Fruit fly (Drosophila melanogaster) whole organism, embryonic: ENCODE data around the gene CG15764.

Experiments
- Abd-B ChIP-seq: fragments of 200-800 bp; sonication (Bioruptor generic); optimal IDR thresholded peaks from 2 replicates; lab custom pipeline; 2018; ENCODE audit warnings: missing biosample characterization, mild to moderate bottlenecking, missing genetic modification characterization, moderate library complexity
- Asciz ChIP-seq: fragments of 200-800 bp; sonication (Bioruptor generic); optimal IDR thresholded peaks from 2 replicates; lab custom pipeline; 2017; ENCODE audit warnings: missing biosample characterization, mild to moderate bottlenecking, missing genetic modification characterization, missing genetic modification reagents
- Awh ChIP-seq: fragments of 200-800 bp; sonication (Bioruptor generic); IDR thresholded peaks from 2 replicates; pipeline ENCODE4, ENCODE4 v1.3.6; 2022; ENCODE audit warnings: missing biosample characterization, missing genetic modification characterization
- Bgb ChIP-seq: fragments of 200-800 bp; sonication (Bioruptor generic); IDR thresholded peaks from 2 replicates; pipeline ENCODE4 v1.3.6; 2022; ENCODE audit warnings: missing biosample characterization, missing genetic modification characterization; ENCODE audit not compliant: partially characterized antibody
- Bteb2 ChIP-seq: fragments of 200-800 bp; sonication (Bioruptor generic); optimal IDR thresholded peaks from 2 replicates; lab custom pipeline; 2016; ENCODE audit warnings: missing biosample characterization, missing genetic modification characterization
- CG10274 ChIP-seq: fragments of 200-800 bp; sonication (Bioruptor generic); optimal IDR thresholded peaks from 3 replicates; lab custom pipeline; 2017; ENCODE audit warnings: missing biosample characterization, mild to moderate bottlenecking, missing genetic modification characterization
- CG11398 ChIP-seq: fragments of 200-800 bp; sonication (Bioruptor generic); optimal IDR thresholded peaks from 2 replicates; lab custom pipeline; 2016; ENCODE audit warnings: missing biosample characterization, missing genetic modification characterization
- CG11723 ChIP-seq: fragments of 200-800 bp; sonication (Bioruptor generic); optimal IDR thresholded peaks from 2 replicates; lab custom pipeline; 2017; ENCODE audit warnings: missing biosample characterization, mild to moderate bottlenecking, missing genetic modification characterization
- CG12942 ChIP-seq: fragments of 200-800 bp; sonication (Bioruptor generic); optimal IDR thresholded peaks from 3 replicates; lab custom pipeline; 2016; ENCODE audit warnings: missing biosample characterization, missing genetic modification characterization
- CG17359 ChIP-seq: fragments of 200-800 bp; sonication (Bioruptor generic); optimal IDR thresholded peaks from 3 replicates; lab custom pipeline; 2018; ENCODE audit warnings: missing biosample characterization, mild to moderate bottlenecking, missing genetic modification characterization, moderate library complexity
- CG2202 ChIP-seq: fragments of 200-800 bp; sonication (Bioruptor generic); optimal IDR thresholded peaks from 2 replicates; lab custom pipeline; 2018; ENCODE audit warnings: missing biosample characterization, mild to moderate bottlenecking, missing genetic modification characterization
- CG2712 ChIP-seq: fragments of 200-800 bp; optimal IDR thresholded peaks from 3 replicates; lab custom pipeline; 2019; ENCODE audit warnings: missing biosample characterization, mild to moderate bottlenecking, missing genetic modification characterization, moderate library complexity
- CG31365 ChIP-seq: fragments of 200-800 bp; sonication (Bioruptor generic); optimal IDR thresholded peaks from 2 replicates; lab custom pipeline; 2018; ENCODE audit warnings: missing biosample characterization, mild to moderate bottlenecking, missing genetic modification characterization
- CG31441 ChIP-seq: fragments of 200-800 bp; sonication (Bioruptor generic); IDR thresholded peaks from 2 replicates; pipeline ENCODE4 v1.3.6; 2022; ENCODE audit warnings: missing biosample characterization, missing genetic modification characterization
- CG3726 ChIP-seq: fragments of 200-800 bp; sonication (Bioruptor generic); IDR thresholded peaks from 3 replicates; pipeline ENCODE4, ENCODE4 v1.3.6; 2022; ENCODE audit warnings: missing biosample characterization, missing genetic modification characterization
- CG3995 ChIP-seq: fragments of 200-800 bp; sonication (Bioruptor generic); optimal IDR thresholded peaks from 3 replicates; lab custom pipeline; 2016; ENCODE audit warnings: missing biosample characterization, missing genetic modification characterization
- CG4360 ChIP-seq: fragments of 200-800 bp; sonication (Bioruptor generic); IDR thresholded peaks from 2 replicates; pipeline ENCODE4 v1.3.6; 2022; ENCODE audit warnings: missing biosample characterization, missing genetic modification characterization
- CG6272 ChIP-seq: fragments of 200-800 bp; sonication (Bioruptor generic); IDR thresholded peaks from 2 replicates; pipeline ENCODE4 v1.3.6; 2022; ENCODE audit warnings: missing biosample characterization, missing genetic modification characterization
- CG6765 ChIP-seq: fragments of 200-800 bp; sonication (Bioruptor generic); optimal IDR thresholded peaks from 3 replicates; lab custom pipeline; 2017; ENCODE audit warnings: missing biosample characterization, mild to moderate bottlenecking, missing genetic modification characterization
- CG7357 ChIP-seq: fragments of 200-800 bp; sonication (Bioruptor generic); IDR thresholded peaks from 3 replicates; pipeline ENCODE4 v1.3.6; 2022; ENCODE audit warnings: missing biosample characterization, missing genetic modification characterization
- CG7786 ChIP-seq: fragments of 200-800 bp; sonication (Bioruptor generic); optimal IDR thresholded peaks from 2 replicates; lab custom pipeline; 2016; ENCODE audit warnings: missing biosample characterization, missing genetic modification characterization
- CG8359 ChIP-seq: fragments of 200-800 bp; sonication (Bioruptor generic); optimal IDR thresholded peaks from 2 replicates; lab custom pipeline; 2017; ENCODE audit warnings: missing biosample characterization, mild to moderate bottlenecking, missing genetic modification characterization, borderline replicate concordance
- CG8388 ChIP-seq: fragments of 200-800 bp; sonication (Bioruptor generic); optimal IDR thresholded peaks from 2 replicates; lab custom pipeline; 2019; ENCODE audit warnings: missing biosample characterization, mild to moderate bottlenecking, missing genetic modification characterization, moderate library complexity
- CG9817 ChIP-seq: fragments of 200-800 bp; sonication (Bioruptor generic); optimal IDR thresholded peaks from 2 replicates; lab custom pipeline; 2018; ENCODE audit warnings: missing biosample characterization, mild to moderate bottlenecking, missing genetic modification characterization, moderate library complexity
- CTCF ChIP-seq: fragments of 200-800 bp; sonication (Bioruptor generic); optimal IDR thresholded peaks from 2 replicates; lab custom pipeline; 2017; ENCODE audit warnings: missing biosample characterization, mild to moderate bottlenecking, missing genetic modification characterization, moderate library complexity
- Dp ChIP-seq: fragments of 200-800 bp; sonication (Bioruptor generic); optimal IDR thresholded peaks from 2 replicates; lab custom pipeline; 2018; ENCODE audit warnings: missing biosample characterization, mild to moderate bottlenecking, missing genetic modification characterization, moderate library complexity
- E2f2 ChIP-seq: fragments of 200-800 bp; sonication (Bioruptor generic); IDR thresholded peaks from 2 replicates; pipeline ENCODE4 v1.3.6; 2022; ENCODE audit warnings: missing biosample characterization, missing genetic modification characterization
- Ets65A ChIP-seq: fragments of 200-800 bp; sonication (Bioruptor generic); peaks from one replicate; lab custom pipeline; 2016; ENCODE audit warnings: missing biosample characterization, missing genetic modification characterization
- Gug ChIP-seq: fragments of 200-800 bp; sonication (Bioruptor generic); IDR thresholded peaks from 4 replicates; pipeline ENCODE4 v1.3.6; 2022; ENCODE audit warnings: missing biosample characterization, missing genetic modification characterization
- Jarid2 ChIP-seq: fragments of 200-800 bp; sonication (Bioruptor generic); optimal IDR thresholded peaks from 3 replicates; lab custom pipeline; 2017; ENCODE audit warnings: mild to moderate bottlenecking, missing biosample characterization, missing genetic modification reagents, missing genetic modification characterization
- Max ChIP-seq: fragments of 200-800 bp; sonication (Bioruptor generic); optimal IDR thresholded peaks from 2 replicates; lab custom pipeline; 2016; ENCODE audit warnings: missing biosample characterization, mild to moderate bottlenecking, missing genetic modification characterization
- NC2β ChIP-seq: fragments of 200-800 bp; sonication (Bioruptor generic); optimal IDR thresholded peaks from 2 replicates; lab custom pipeline; 2016; ENCODE audit warnings: missing biosample characterization, missing genetic modification characterization
- NfI ChIP-seq: fragments of 200-800 bp; sonication (Bioruptor generic); optimal IDR thresholded peaks from 3 replicates; lab custom pipeline; 2018; ENCODE audit warnings: missing biosample characterization, mild to moderate bottlenecking, missing genetic modification characterization, moderate library complexity
- Spps ChIP-seq: fragments of 200-800 bp; sonication (Bioruptor generic); optimal IDR thresholded peaks from 2 replicates; lab custom pipeline; 2018; ENCODE audit warnings: missing biosample characterization, mild to moderate bottlenecking, missing genetic modification characterization
- Trl ChIP-seq, 3 experiments: fragments of >200 bp in 2 of 3; fragments of 200-800 bp in 1 of 3; sonication (Bioruptor generic) in 1 of 3; optimal IDR thresholded peaks; 2 replicates in 1 of 3; 3 replicates in 2 of 3; lab custom pipeline; 2016 to 2017; ENCODE audit warnings: missing biosample characterization in 1 of 3, missing genetic modification characterization in 1 of 3
- abd-A ChIP-seq: fragments of 200-800 bp; sonication (Bioruptor generic); optimal IDR thresholded peaks from 3 replicates; lab custom pipeline; 2019; ENCODE audit warnings: missing biosample characterization, mild to moderate bottlenecking, missing genetic modification characterization, moderate library complexity
- bcd ChIP-seq: fragments of 200-800 bp; sonication (Bioruptor generic); optimal IDR thresholded peaks from 2 replicates; lab custom pipeline; 2017; ENCODE audit warnings: missing biosample characterization, mild to moderate bottlenecking, missing genetic modification characterization
- br ChIP-seq: fragments of >200 bp; optimal IDR thresholded peaks from 2 replicates; lab custom pipeline; 2017
- bsh ChIP-seq, 2 experiments: fragments of 200-800 bp; sonication (Bioruptor generic); optimal IDR thresholded peaks; 2 replicates each; lab custom pipeline; 2017 to 2018; ENCODE audit warnings: mild to moderate bottlenecking in 2 of 2, missing biosample characterization in 2 of 2, missing genetic modification characterization in 2 of 2, moderate library complexity in 1 of 2
- caup ChIP-seq: fragments of 200-800 bp; sonication (Bioruptor generic); optimal IDR thresholded peaks from 3 replicates; lab custom pipeline; 2017; ENCODE audit warnings: missing biosample characterization, mild to moderate bottlenecking, missing genetic modification characterization, moderate library complexity; ENCODE audit not compliant: severe bottlenecking
- cg ChIP-seq: fragments of 200-800 bp; sonication (Bioruptor generic); optimal IDR thresholded peaks from 3 replicates; lab custom pipeline; 2019; ENCODE audit warnings: missing biosample characterization, mild to moderate bottlenecking, missing genetic modification characterization, moderate library complexity
- crc ChIP-seq: fragments of 200-800 bp; sonication (Bioruptor generic); optimal IDR thresholded peaks from 2 replicates; lab custom pipeline; 2016; ENCODE audit warnings: missing biosample characterization, missing genetic modification characterization
- hb ChIP-seq: fragments of 200-800 bp; sonication (Bioruptor generic); IDR thresholded peaks from 3 replicates; pipeline ENCODE4 v1.3.6; 2022; ENCODE audit warnings: missing biosample characterization, missing genetic modification characterization; ENCODE audit not compliant: partially characterized antibody
- hkb ChIP-seq, 2 experiments: fragments of 200-800 bp in 1 of 2; fragments of >200 bp in 1 of 2; sonication (Bioruptor generic) in 1 of 2; IDR thresholded peaks in 1 of 2; optimal IDR thresholded peaks in 1 of 2; 2 replicates each; pipeline versions ENCODE4 v1.3.6 to Lab custom; 2017 to 2022; ENCODE audit warnings: missing biosample characterization in 1 of 2, missing genetic modification characterization in 1 of 2
- ind ChIP-seq: fragments of 200-800 bp; sonication (Bioruptor generic); optimal IDR thresholded peaks from 3 replicates; lab custom pipeline; 2016; ENCODE audit warnings: missing biosample characterization, missing genetic modification characterization
- lov ChIP-seq, 2 experiments: fragments of 200-800 bp in 1 of 2; fragments of >200 bp in 1 of 2; sonication (Bioruptor generic) in 1 of 2; IDR thresholded peaks in 1 of 2; optimal IDR thresholded peaks in 1 of 2; 2 replicates in 1 of 2; 3 replicates in 1 of 2; pipeline versions ENCODE4 v1.3.6 to Lab custom; 2017 to 2022; ENCODE audit warnings: missing biosample characterization in 1 of 2, missing genetic modification characterization in 1 of 2
- nerfin-2 ChIP-seq: fragments of 200-800 bp; sonication (Bioruptor generic); IDR thresholded peaks from 2 replicates; pipeline ENCODE4 v1.3.6; 2022; ENCODE audit warnings: missing biosample characterization, missing genetic modification characterization; ENCODE audit not compliant: partially characterized antibody
- org-1 ChIP-seq: fragments of 200-800 bp; sonication (Bioruptor generic); optimal IDR thresholded peaks from 2 replicates; lab custom pipeline; 2017; ENCODE audit warnings: missing biosample characterization, missing genetic modification characterization
- peb ChIP-seq: fragments of 200-800 bp; sonication (Bioruptor generic); IDR thresholded peaks from 2 replicates; pipeline ENCODE4 v1.3.6; 2022; ENCODE audit warnings: missing biosample characterization, missing genetic modification characterization
- sd ChIP-seq: fragments of 200-800 bp; sonication (Bioruptor generic); optimal IDR thresholded peaks from 3 replicates; lab custom pipeline; 2018; ENCODE audit warnings: missing biosample characterization, mild to moderate bottlenecking, missing genetic modification characterization, moderate library complexity

CG15764 gene

DNA sequence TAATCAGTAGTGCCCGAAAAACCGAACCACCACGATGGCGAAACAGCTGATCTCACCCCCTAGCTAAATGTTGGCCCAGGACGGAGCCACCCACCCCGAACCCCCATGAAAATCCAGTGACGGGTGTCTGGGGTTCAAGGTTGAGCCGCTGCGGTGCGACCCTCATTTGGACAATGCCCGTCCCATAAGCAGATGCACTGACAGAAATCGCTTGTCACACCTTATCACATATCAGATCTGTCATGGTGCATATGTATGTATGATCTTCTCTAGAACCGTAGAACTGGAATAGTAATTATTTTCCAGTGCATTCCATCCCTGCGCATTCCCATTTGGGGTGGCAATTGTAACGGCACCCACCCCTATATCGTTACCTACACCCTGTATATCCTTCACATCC is 20.0 kb downstream of the CG15764 start (continued):
- TF ChIP-seq Abd-B (GFP tag; lab: Kevin White, UChicago) (no peak), CTCF (GFP tag; lab: Kevin White, UChicago) (no peak), Bgb (GFP tag; lab: Robert Waterston, UW) (no peak), Dp (GFP tag; lab: Kevin White, UChicago) (no peak), abd-A (tag; lab: Kevin White, UChicago) (peak; percentile 54), NfI (no peak), CG3995 (no peak), Awh (0 out of 2 replicates have a peak, but pooled peaks have one; percentile 6), ind (peak; percentile 7), cg (GFP tag; lab: Kevin White, UChicago) (no peak), bcd (GFP tag; lab: Kevin White, UChicago) (no peak), CG2712 (tag; lab: Kevin White, UChicago) (peak; percentile 52), Spps (tag; lab: Kevin White, UChicago) (no peak), CG8359 (GFP tag; lab: Kevin White, UChicago) (no peak), CG8388 (GFP tag; lab: Kevin White, UChicago) (peak; percentile 12), CG2202 (no peak), Asciz (GFP tag; lab: Kevin White, UChicago) (peak; percentile 1), CG31441 (GFP tag; lab: Robert Waterston, UW) (no peak; the same call in 1 of the 2 replicates), CG6272 (GFP tag; lab: Robert Waterston, UW) (no peak), CG10274 (GFP tag; lab: Kevin White, UChicago) (no peak), caup (GFP tag; lab: Kevin White, UChicago) (no peak), CG11723 (GFP tag; lab: Kevin White, UChicago) (no peak), Gug (GFP tag; lab: Robert Waterston, UW) (no peak), CG31365 (tag; lab: Kevin White, UChicago) (no peak), CG11398 (GFP tag; lab: Kevin White, UChicago) (no peak), nerfin-2 (GFP tag; lab: Robert Waterston, UW) (no peak), peb (GFP tag; lab: Robert Waterston, UW) (no peak), Bteb2 (no peak), CG7786 (GFP tag; lab: Kevin White, UChicago) (no peak), sd (tag; lab: Kevin White, UChicago) (peak; percentile 1), Ets65A (GFP tag; lab: Kevin White, UChicago) (no peak), lov (optimal IDR thresholded peaks at IDR 0.05; lab: Kevin White, UChicago) (no peak), lov (GFP tag; IDR thresholded peaks at IDR 0.05; lab: Robert Waterston, UW) (peak; percentile 61; the same call in 1 of the 3 replicates), CG3726 (GFP tag; lab: Robert Waterston, UW) (no peak), bsh (GFP tag; optimal IDR thresholded peaks at IDR 0.05; lab: Kevin White, UChicago) (peak in 1 of 2 experiments; percentile 61), NC2β (GFP tag; lab: Kevin White, UChicago) (peak; percentile 56), Trl (optimal IDR thresholded peaks at IDR 0.05; lab: Kevin White, UChicago) (no peak), Trl (GFP tag; optimal IDR thresholded peaks at IDR 0.05; lab: Kevin White, UChicago) (no peak), CG12942 (no peak), org-1 (no peak), hb (no peak), Jarid2 (no peak), br (lab: Kevin White, UChicago) (no peak), CG4360 (GFP tag; lab: Robert Waterston, UW) (no peak), CG9817 (tag; lab: Kevin White, UChicago) (peak; percentile 2), crc (no peak), E2f2 (GFP tag; lab: Robert Waterston, UW) (no peak), CG6765 (no peak), hkb (optimal IDR thresholded peaks at IDR 0.05; lab: Kevin White, UChicago) (no peak), hkb (GFP tag; IDR thresholded peaks at IDR 0.05; lab: Robert Waterston, UW) (0 out of 2 replicates have a peak, but pooled peaks have one; percentile 34), CG7357 (GFP tag; lab: Robert Waterston, UW) (no peak), Max (no peak), CG17359 (tag; lab: Kevin White, UChicago) (peak; percentile 30)
